Fruit fly (Drosophila melanogaster) whole organism, embryonic: ENCODE data around the gene twe.

ENCODE experiments used
- Abd-B ChIP-seq: fragments of 200-800 bp; sonication (Bioruptor generic); optimal IDR thresholded peaks from 2 replicates; lab custom pipeline; 2018; ENCODE audit warnings: missing biosample characterization, mild to moderate bottlenecking, missing genetic modification characterization, moderate library complexity
- Ada2b ChIP-seq: fragments of 200-800 bp; sonication (Bioruptor generic); IDR thresholded peaks from 2 replicates; pipeline ENCODE4 v1.3.6; 2022; ENCODE audit warnings: missing biosample characterization, missing genetic modification characterization
- Atf6 ChIP-seq: fragments of 200-800 bp; sonication (Bioruptor generic); IDR thresholded peaks from 2 replicates; pipeline ENCODE4 v1.3.6; 2022; ENCODE audit warnings: missing biosample characterization, missing genetic modification characterization
- Bdp1 ChIP-seq: fragments of 200-800 bp; sonication (Bioruptor generic); optimal IDR thresholded peaks from 3 replicates; lab custom pipeline; 2016; ENCODE audit warnings: missing biosample characterization, missing genetic modification characterization
- CG10209 ChIP-seq: fragments of 200-800 bp; sonication (Bioruptor generic); optimal IDR thresholded peaks from 3 replicates; lab custom pipeline; 2017; ENCODE audit warnings: missing biosample characterization, mild to moderate bottlenecking, missing genetic modification characterization, missing genetic modification reagents
- CG1024 ChIP-seq: fragments of 200-800 bp; sonication (Bioruptor generic); IDR thresholded peaks from 2 replicates; pipeline ENCODE4 v1.3.6; 2022; ENCODE audit warnings: missing biosample characterization, missing genetic modification characterization
- CG10321 ChIP-seq: fragments of 200-800 bp; sonication (Bioruptor generic); IDR thresholded peaks from 2 replicates; pipeline ENCODE4 v1.3.6; 2022; ENCODE audit warnings: missing biosample characterization, missing genetic modification characterization
- CG11398 ChIP-seq: fragments of 200-800 bp; sonication (Bioruptor generic); optimal IDR thresholded peaks from 2 replicates; lab custom pipeline; 2016; ENCODE audit warnings: missing biosample characterization, missing genetic modification characterization
- CG13424 ChIP-seq: fragments of 200-800 bp; sonication (Bioruptor generic); optimal IDR thresholded peaks from 2 replicates; lab custom pipeline; 2019; ENCODE audit warnings: missing biosample characterization, mild to moderate bottlenecking, missing genetic modification characterization, moderate library complexity
- CG15269 ChIP-seq: fragments of 200-800 bp; sonication (Bioruptor generic); optimal IDR thresholded peaks from 2 replicates; lab custom pipeline; 2018; ENCODE audit warnings: missing biosample characterization, mild to moderate bottlenecking, missing genetic modification characterization, moderate library complexity
- CG15514 ChIP-seq: fragments of 200-800 bp; sonication (Bioruptor generic); optimal IDR thresholded peaks from 3 replicates; lab custom pipeline; 2017; ENCODE audit warnings: missing biosample characterization, missing genetic modification characterization, mild to moderate bottlenecking, moderate library complexity, missing genetic modification reagents
- CG17186 ChIP-seq: fragments of 200-800 bp; sonication (Bioruptor generic); optimal IDR thresholded peaks from 3 replicates; lab custom pipeline; 2017; ENCODE audit warnings: missing biosample characterization, missing genetic modification reagents, missing genetic modification characterization
- CG17361 ChIP-seq: fragments of 200-800 bp; sonication (Bioruptor generic); IDR thresholded peaks from 3 replicates; pipeline ENCODE4 v1.3.6; 2022; ENCODE audit warnings: missing biosample characterization, missing genetic modification characterization
- CG17385 ChIP-seq: fragments of 200-800 bp; sonication (Bioruptor generic); optimal IDR thresholded peaks from 3 replicates; lab custom pipeline; 2018; ENCODE audit warnings: missing biosample characterization, mild to moderate bottlenecking, missing genetic modification characterization
- CG2120 ChIP-seq: fragments of 200-800 bp; sonication (Bioruptor generic); optimal IDR thresholded peaks from 3 replicates; lab custom pipeline; 2016; ENCODE audit warnings: missing biosample characterization, missing genetic modification characterization
- CG2202 ChIP-seq: fragments of 200-800 bp; sonication (Bioruptor generic); optimal IDR thresholded peaks from 2 replicates; lab custom pipeline; 2018; ENCODE audit warnings: missing biosample characterization, mild to moderate bottlenecking, missing genetic modification characterization
- CG30020 ChIP-seq: fragments of 200-800 bp; optimal IDR thresholded peaks from 2 replicates; lab custom pipeline; 2019; ENCODE audit warnings: missing biosample characterization, mild to moderate bottlenecking, missing genetic modification characterization, moderate library complexity
- CG4404 ChIP-seq: fragments of 200-800 bp; sonication (Bioruptor generic); IDR thresholded peaks from 2 replicates; pipeline ENCODE4 v1.3.6; 2022; ENCODE audit warnings: missing biosample characterization, missing genetic modification characterization
- CG4617 ChIP-seq: fragments of 200-800 bp; sonication (Bioruptor generic); optimal IDR thresholded peaks from 3 replicates; lab custom pipeline; 2016; ENCODE audit warnings: missing biosample characterization, missing genetic modification characterization, borderline replicate concordance
- CG5180 ChIP-seq: fragments of 200-800 bp; sonication (Bioruptor generic); optimal IDR thresholded peaks from 3 replicates; lab custom pipeline; 2017; ENCODE audit warnings: missing biosample characterization, missing genetic modification characterization, mild to moderate bottlenecking, moderate library complexity, missing genetic modification reagents
- CG7271 ChIP-seq: fragments of 200-800 bp; sonication (Bioruptor generic); optimal IDR thresholded peaks from 2 replicates; lab custom pipeline; 2018; ENCODE audit warnings: missing biosample characterization, mild to moderate bottlenecking, missing genetic modification characterization, moderate library complexity
- CG8089 ChIP-seq: fragments of 200-800 bp; sonication (Bioruptor generic); optimal IDR thresholded peaks from 3 replicates; lab custom pipeline; 2016; ENCODE audit warnings: missing biosample characterization, missing genetic modification characterization
- Chrac-16 ChIP-seq: fragments of 200-800 bp; sonication (Bioruptor generic); optimal IDR thresholded peaks from 3 replicates; lab custom pipeline; 2016; ENCODE audit warnings: missing biosample characterization, missing genetic modification characterization
- Dbx ChIP-seq: fragments of 200-800 bp; sonication (Bioruptor generic); IDR thresholded peaks from 3 replicates; pipeline ENCODE4 v1.3.6; 2022; ENCODE audit warnings: missing biosample characterization, missing genetic modification characterization
- HLH4C ChIP-seq: fragments of 200-800 bp; sonication (Bioruptor generic); IDR thresholded peaks from 3 replicates; pipeline ENCODE4 v1.3.6; 2022; ENCODE audit warnings: missing biosample characterization, missing genetic modification characterization; ENCODE audit not compliant: partially characterized antibody
- Lim3 ChIP-seq: fragments of 200-800 bp; sonication (Bioruptor generic); IDR thresholded peaks from 2 replicates; pipeline ENCODE4 v1.3.6; 2022; ENCODE audit warnings: missing biosample characterization, missing genetic modification characterization
- Max ChIP-seq: fragments of 200-800 bp; sonication (Bioruptor generic); optimal IDR thresholded peaks from 2 replicates; lab custom pipeline; 2016; ENCODE audit warnings: missing biosample characterization, mild to moderate bottlenecking, missing genetic modification characterization
- Ptx1 ChIP-seq: fragments of 200-800 bp; sonication (Bioruptor generic); IDR thresholded peaks from 2 replicates; pipeline ENCODE4 v1.3.6; 2022; ENCODE audit warnings: missing biosample characterization, missing genetic modification characterization
- Sin3A ChIP-seq: fragments of >200 bp; optimal IDR thresholded peaks from 2 replicates; lab custom pipeline; 2018
- Trl ChIP-seq, 3 experiments: fragments of >200 bp in 2 of 3; fragments of 200-800 bp in 1 of 3; sonication (Bioruptor generic) in 1 of 3; optimal IDR thresholded peaks; 2 replicates in 1 of 3; 3 replicates in 2 of 3; lab custom pipeline; 2016 to 2017; ENCODE audit warnings: missing biosample characterization in 1 of 3, missing genetic modification characterization in 1 of 3
- YL-1 ChIP-seq: fragments of 200-800 bp; sonication (Bioruptor generic); optimal IDR thresholded peaks from 3 replicates; lab custom pipeline; 2017; ENCODE audit warnings: missing biosample characterization, mild to moderate bottlenecking, missing genetic modification characterization
- ap ChIP-seq: fragments of 200-800 bp; sonication (Bioruptor generic); IDR thresholded peaks from 2 replicates; pipeline ENCODE4 v1.3.6; 2022; ENCODE audit warnings: missing biosample characterization, missing genetic modification characterization
- ase ChIP-seq: fragments of 200-800 bp; sonication (Bioruptor generic); IDR thresholded peaks from 3 replicates; pipeline ENCODE4 v1.3.6; 2022; ENCODE audit warnings: missing biosample characterization, missing genetic modification characterization
- crol ChIP-seq: fragments of 200-800 bp; sonication (Bioruptor generic); IDR thresholded peaks from 2 replicates; pipeline ENCODE4 v1.3.6; 2022; ENCODE audit warnings: missing biosample characterization, missing genetic modification characterization
- dati ChIP-seq: fragments of 200-800 bp; sonication (Bioruptor generic); IDR thresholded peaks from 2 replicates; pipeline ENCODE4 v1.3.6; 2022; ENCODE audit warnings: missing biosample characterization, missing genetic modification characterization
- dmrt11E ChIP-seq: fragments of 200-800 bp; sonication (Bioruptor generic); optimal IDR thresholded peaks from 3 replicates; lab custom pipeline; 2018; ENCODE audit warnings: missing biosample characterization, mild to moderate bottlenecking, missing genetic modification characterization, moderate library complexity
- gem ChIP-seq: fragments of 200-800 bp; sonication (Bioruptor generic); optimal IDR thresholded peaks from 2 replicates; lab custom pipeline; 2019; ENCODE audit warnings: missing biosample characterization, mild to moderate bottlenecking, missing genetic modification characterization, moderate library complexity
- gfzf ChIP-seq: fragments of 200-800 bp; sonication (Bioruptor generic); optimal IDR thresholded peaks from 2 replicates; lab custom pipeline; 2016; ENCODE audit warnings: missing biosample characterization, mild to moderate bottlenecking, missing genetic modification characterization, moderate library complexity
- gro ChIP-seq: fragments of 200-800 bp; sonication (Bioruptor generic); optimal IDR thresholded peaks from 2 replicates; lab custom pipeline; 2016; ENCODE audit warnings: missing biosample characterization, missing genetic modification characterization
- lmd ChIP-seq: fragments of 200-800 bp; sonication (Bioruptor generic); IDR thresholded peaks from 2 replicates; pipeline ENCODE4 v1.3.6; 2022; ENCODE audit warnings: missing biosample characterization, missing genetic modification characterization
- mirr ChIP-seq: fragments of 200-800 bp; sonication (Bioruptor generic); optimal IDR thresholded peaks from 3 replicates; lab custom pipeline; 2018; ENCODE audit warnings: missing biosample characterization, mild to moderate bottlenecking, missing genetic modification characterization
- nau ChIP-seq: fragments of 200-800 bp; sonication (Bioruptor generic); optimal IDR thresholded peaks from 3 replicates; lab custom pipeline; 2017; ENCODE audit warnings: missing biosample characterization, mild to moderate bottlenecking, missing genetic modification characterization, missing genetic modification reagents
- nerfin-2 ChIP-seq: fragments of 200-800 bp; sonication (Bioruptor generic); IDR thresholded peaks from 2 replicates; pipeline ENCODE4 v1.3.6; 2022; ENCODE audit warnings: missing biosample characterization, missing genetic modification characterization; ENCODE audit not compliant: partially characterized antibody
- nmo ChIP-seq: fragments of 200-800 bp; sonication (Bioruptor generic); optimal IDR thresholded peaks from 2 replicates; lab custom pipeline; 2018; ENCODE audit warnings: missing biosample characterization, mild to moderate bottlenecking, missing genetic modification characterization, moderate library complexity
- pan ChIP-seq, 4 experiments: fragments of >200 bp in 3 of 4; fragments of 200-800 bp in 1 of 4; sonication (Bioruptor generic) in 1 of 4; optimal IDR thresholded peaks in 3 of 4; IDR thresholded peaks in 1 of 4; 2 replicates each; pipeline versions ENCODE4 v1.3.6 to Lab custom; 2017 to 2022; ENCODE audit warnings: missing biosample characterization in 2 of 4, missing genetic modification characterization in 2 of 4, mixed read lengths in 1 of 4
- sens-2 ChIP-seq: fragments of 200-800 bp; sonication (Bioruptor generic); IDR thresholded peaks from 2 replicates; pipeline ENCODE4 v1.3.6; 2022; ENCODE audit warnings: missing biosample characterization, missing genetic modification characterization
- sob ChIP-seq: fragments of 200-800 bp; sonication (Bioruptor generic); IDR thresholded peaks from 2 replicates; pipeline ENCODE4 v1.3.6; 2022; ENCODE audit warnings: missing biosample characterization, missing genetic modification characterization
- sr ChIP-seq: fragments of 200-800 bp; sonication (Bioruptor generic); IDR thresholded peaks from 3 replicates; pipeline ENCODE4 v1.3.6; 2022; ENCODE audit warnings: missing biosample characterization, missing genetic modification characterization
- zf30C ChIP-seq: fragments of 200-800 bp; sonication (Bioruptor generic); optimal IDR thresholded peaks from 3 replicates; lab custom pipeline; 2018; ENCODE audit warnings: missing biosample characterization, mild to moderate bottlenecking, missing genetic modification characterization

Gene twe

dm6 chr2L:16287602-16288392 lies 26.1 kb upstream of the twe start, which contains the start of the genes crp and pkaap (continued):
- TF ChIP-seq zf30C = peak; percentile 71
- TF ChIP-seq Ptx1 (GFP tag; lab: Robert Waterston, UW) = no peak
- peak; percentile 54 for TF ChIP-seq CG17385 (GFP tag; lab: Kevin White, UChicago)
- TF ChIP-seq pan (optimal IDR thresholded peaks at IDR 0.05; lab: Kevin White, UChicago) = no peak
- TF ChIP-seq pan (GFP tag; optimal IDR thresholded peaks at IDR 0.05 in 1 of 2, IDR thresholded peaks at IDR 0.05 in 1 of 2) = no peak
- peak; percentile 88 for TF ChIP-seq Chrac-16
- peak; percentile 71 for TF ChIP-seq CG17186
- peak; percentile 27 for TF ChIP-seq nmo (GFP tag; lab: Kevin White, UChicago)
- peak; percentile 98 for TF ChIP-seq gfzf (GFP tag; lab: Kevin White, UChicago)
- no peak for TF ChIP-seq sens-2 (GFP tag; lab: Robert Waterston, UW)
- TF ChIP-seq CG4404 (GFP tag; lab: Robert Waterston, UW) = no peak
- peak; percentile 89 for TF ChIP-seq gro
- TF ChIP-seq lmd (GFP tag; lab: Robert Waterston, UW) = no peak
- TF ChIP-seq Lim3 (GFP tag; lab: Robert Waterston, UW) = no peak
- TF ChIP-seq Ada2b (GFP tag; lab: Robert Waterston, UW) = no peak
- TF ChIP-seq ap = no peak
- peak; percentile 98 for TF ChIP-seq CG4617 (GFP tag; lab: Kevin White, UChicago)
- no peak for TF ChIP-seq nau (GFP tag; lab: Kevin White, UChicago)
- TF ChIP-seq Trl (optimal IDR thresholded peaks at IDR 0.05; lab: Kevin White, UChicago) = no peak
- TF ChIP-seq Trl (GFP tag; optimal IDR thresholded peaks at IDR 0.05; lab: Kevin White, UChicago) = peak; percentile 94
- no peak for TF ChIP-seq CG17361 (GFP tag; lab: Robert Waterston, UW)
- TF ChIP-seq sr (GFP tag; lab: Robert Waterston, UW) = no peak
- TF ChIP-seq CG7271 (tag; lab: Kevin White, UChicago) = peak; percentile 51
- no peak for TF ChIP-seq nerfin-2 (GFP tag; lab: Robert Waterston, UW)
- TF ChIP-seq CG11398 (GFP tag; lab: Kevin White, UChicago) = peak; percentile 85
- peak; percentile 82 for TF ChIP-seq Bdp1 (GFP tag; lab: Kevin White, UChicago)
- peak; percentile 73 for TF ChIP-seq CG15514 (GFP tag; lab: Kevin White, UChicago)
- peak; percentile 63 for TF ChIP-seq dmrt11E (tag; lab: Kevin White, UChicago)
- peak; percentile 75 for TF ChIP-seq YL-1 (GFP tag; lab: Kevin White, UChicago)
- TF ChIP-seq Abd-B (GFP tag; lab: Kevin White, UChicago) = no peak
- no peak for TF ChIP-seq crol (GFP tag; lab: Robert Waterston, UW)
- peak; percentile 86 for TF ChIP-seq Max (GFP tag; lab: Kevin White, UChicago)
- TF ChIP-seq CG10321 (GFP tag; lab: Robert Waterston, UW) = no peak
- no peak for TF ChIP-seq Atf6 (GFP tag; lab: Robert Waterston, UW)
- TF ChIP-seq sob (GFP tag; lab: Robert Waterston, UW) = no peak
- TF ChIP-seq HLH4C (GFP tag; lab: Robert Waterston, UW) = no peak
- peak; percentile 71 for TF ChIP-seq CG10209 (GFP tag; lab: Kevin White, UChicago)
- no peak for TF ChIP-seq dati
- TF ChIP-seq Dbx (GFP tag; lab: Robert Waterston, UW) = no peak
- peak; percentile 78 for TF ChIP-seq CG8089 (GFP tag; lab: Kevin White, UChicago)
- TF ChIP-seq CG13424 (tag; lab: Kevin White, UChicago) = peak; percentile 46
- TF ChIP-seq mirr (GFP tag; lab: Kevin White, UChicago) = peak; percentile 75
- peak; percentile 72 for TF ChIP-seq Sin3A
- peak; percentile 41 for TF ChIP-seq CG2202 (tag; lab: Kevin White, UChicago)
- peak; percentile 92 for TF ChIP-seq CG2120
- TF ChIP-seq CG1024 (GFP tag; lab: Robert Waterston, UW) = no peak
- TF ChIP-seq CG15269 (tag; lab: Kevin White, UChicago) = no peak
- TF ChIP-seq ase = no peak
- peak; percentile 14 for TF ChIP-seq CG5180 (GFP tag; lab: Kevin White, UChicago)
- no peak for TF ChIP-seq gem (tag; lab: Kevin White, UChicago)
- no peak for TF ChIP-seq CG30020 (tag; lab: Kevin White, UChicago)
